Worm (Caenorhabditis elegans): Measurements from ENCODE around the gene idpp-1.
A peak's percentile ranks its signal among the peaks of the same experiment; 100 is the strongest.

The idpp-1 gene

ce11 chrIII:789604-790003 is 49.1 kb downstream of the idpp-1 start:
- TF ChIP-seq mef-2 (tag; optimal IDR thresholded peaks at IDR 0.05): no peak
- no peak for TF ChIP-seq hlh-4 (tag; optimal IDR thresholded peaks at IDR 0.05)
- TF ChIP-seq nhr-19 (GFP tag; conservative IDR thresholded peaks at IDR 0.05): no peak
- TF ChIP-seq nhr-85 (tag): peak; percentile 35
- TF ChIP-seq C34B4.2 (tag; optimal IDR thresholded peaks at IDR 0.05): no peak
- peak; percentile 85 for TF ChIP-seq sox-4 (tag; optimal IDR thresholded peaks at IDR 0.05)
- no peak for TF ChIP-seq irx-1 (tag; optimal IDR thresholded peaks at IDR 0.05)
- TF ChIP-seq aly-2 (tag; optimal IDR thresholded peaks at IDR 0.05): no peak
- TF ChIP-seq fkh-10 (GFP tag; optimal IDR thresholded peaks at IDR 0.05): peak; percentile 18
- peak; percentile 84 for TF ChIP-seq fkh-8 (tag; optimal IDR thresholded peaks at IDR 0.05)
- no peak for TF ChIP-seq C04F5.9 (tag; optimal IDR thresholded peaks at IDR 0.05)
- peak; percentile 56 for TF ChIP-seq nhr-47 (tag; optimal IDR thresholded peaks at IDR 0.05)
- TF ChIP-seq unc-30 (tag; optimal IDR thresholded peaks at IDR 0.05): no peak
- no peak for TF ChIP-seq nhr-76 (tag; optimal IDR thresholded peaks at IDR 0.05)
- TF ChIP-seq lin-14 (GFP tag; optimal IDR thresholded peaks at IDR 0.05): peak; percentile 20
- no peak for TF ChIP-seq dpl-1 (GFP tag; optimal IDR thresholded peaks at IDR 0.05)
- no peak for TF ChIP-seq nhr-28 (tag; optimal IDR thresholded peaks at IDR 0.05)
- TF ChIP-seq mep-1 (tag; optimal IDR thresholded peaks at IDR 0.05): no peak
- no peak for TF ChIP-seq nhr-90 (tag; optimal IDR thresholded peaks at IDR 0.05; ENCODE audit: poor library complexity)
- TF ChIP-seq hlh-17 (GFP tag; optimal IDR thresholded peaks at IDR 0.05; ENCODE audit: borderline replicate concordance): no peak
- no peak for TF ChIP-seq nhr-237 (tag; optimal IDR thresholded peaks at IDR 0.05)
- peak; percentile 69 for TF ChIP-seq nhr-71 (tag; optimal IDR thresholded peaks at IDR 0.05)
- TF ChIP-seq tbx-2 (tag; optimal IDR thresholded peaks at IDR 0.05): no peak
- TF ChIP-seq fkh-4 (tag; optimal IDR thresholded peaks at IDR 0.05; ENCODE audit: borderline replicate concordance): no peak
- TF ChIP-seq unc-86 (tag; optimal IDR thresholded peaks at IDR 0.05): no peak
- no peak for TF ChIP-seq snpc-4 (tag; optimal IDR thresholded peaks at IDR 0.05)
- no peak for TF ChIP-seq ztf-4 (tag; optimal IDR thresholded peaks at IDR 0.05)
- TF ChIP-seq mdl-1 (tag; optimal IDR thresholded peaks at IDR 0.05): no peak
- TF ChIP-seq mab-9 (GFP tag; IDR thresholded peaks at IDR 0.05): no peak
- no peak for TF ChIP-seq efl-1 (optimal IDR thresholded peaks at IDR 0.05)
- peak in 1 of 2 experiments; percentile 80 for TF ChIP-seq efl-1 (GFP tag; optimal IDR thresholded peaks at IDR 0.05 in 1 of 2)
- no peak for TF ChIP-seq zag-1 (tag; optimal IDR thresholded peaks at IDR 0.05)
- TF ChIP-seq lin-35 (GFP tag; optimal IDR thresholded peaks at IDR 0.05): no peak
- TF ChIP-seq egl-13 (tag; optimal IDR thresholded peaks at IDR 0.05): peak; percentile 30
- peak; percentile 94 for TF ChIP-seq dsc-1 (tag; optimal IDR thresholded peaks at IDR 0.05)
- no peak for TF ChIP-seq F16B12.6 (tag; optimal IDR thresholded peaks at IDR 0.05)
- TF ChIP-seq snu-23 (GFP tag; optimal IDR thresholded peaks at IDR 0.05): no peak
- peak; percentile 7 for TF ChIP-seq xbp-1 (tag; optimal IDR thresholded peaks at IDR 0.05)
- peak; percentile 3 for TF ChIP-seq swsn-7 (tag; optimal IDR thresholded peaks at IDR 0.05)
- peak in 1 of 2 experiments; percentile 24 for TF ChIP-seq lsy-2 (tag; optimal IDR thresholded peaks at IDR 0.05)
- TF ChIP-seq nhr-77 (tag; optimal IDR thresholded peaks at IDR 0.05): no peak
- TF ChIP-seq isw-1 (GFP tag; IDR thresholded peaks at IDR 0.05): no peak
- TF ChIP-seq ceh-63 (GFP tag; optimal IDR thresholded peaks at IDR 0.05): no peak
- no peak for TF ChIP-seq Y116A8C.19 (tag; optimal IDR thresholded peaks at IDR 0.05; ENCODE audit: borderline replicate concordance)
- TF ChIP-seq unc-98 (GFP tag; IDR thresholded peaks at IDR 0.05): no peak

- TF ChIP-seq egl-27 (tag; optimal IDR thresholded peaks at IDR 0.05): no peak
- peak; percentile 58 for TF ChIP-seq sox-4 (tag; optimal IDR thresholded peaks at IDR 0.05)
- TF ChIP-seq pax-3 (tag; optimal IDR thresholded peaks at IDR 0.05): peak; percentile 46
- peak; percentile 39 for TF ChIP-seq fkh-8 (tag; optimal IDR thresholded peaks at IDR 0.05)
- TF ChIP-seq unc-62 (GFP tag; optimal IDR thresholded peaks at IDR 0.05): no peak
- TF ChIP-seq nhr-71 (tag; optimal IDR thresholded peaks at IDR 0.05): peak; percentile 13
- no peak for TF ChIP-seq nhr-84 (tag; optimal IDR thresholded peaks at IDR 0.05)
- TF ChIP-seq C34B4.2 (tag; optimal IDR thresholded peaks at IDR 0.05): no peak
- TF ChIP-seq ztf-11 (tag; optimal IDR thresholded peaks at IDR 0.05): no peak
- no peak for TF ChIP-seq nhr-237 (tag; optimal IDR thresholded peaks at IDR 0.05)
- TF ChIP-seq dsc-1 (tag; optimal IDR thresholded peaks at IDR 0.05): peak; percentile 91
- TF ChIP-seq nhr-47 (tag; optimal IDR thresholded peaks at IDR 0.05): peak; percentile 57
- no peak for TF ChIP-seq efl-1 (optimal IDR thresholded peaks at IDR 0.05)
- peak in 1 of 2 experiments; percentile 77 for TF ChIP-seq efl-1 (GFP tag; optimal IDR thresholded peaks at IDR 0.05 in 1 of 2)
These were observed 50.1 kb downstream of the idpp-1 start for ce11 chrIII:790591-790990.

Data from whole organism, L1 larva.